Worm (Caenorhabditis elegans) whole organism, L3 larva: ENCODE data around the gene his-72.

Source experiments
- elt-1 ChIP-seq: fragments of 150-350 bp; optimal IDR thresholded peaks from 2 replicates; lab custom pipeline; 2014; ENCODE audit warnings: missing biosample characterization, missing genetic modification characterization
- nfya-1 ChIP-seq: sonication (generic microtip); optimal IDR thresholded peaks from 2 replicates; lab custom pipeline; 2017; ENCODE audit warnings: missing genetic modification characterization, mild to moderate bottlenecking, missing compliant biosample characterization, antibody characterized with exemption, moderate library complexity; ENCODE audit not compliant: insufficient read depth
- nhr-237 ChIP-seq: fragments of 150-350 bp; optimal IDR thresholded peaks from 2 replicates; lab custom pipeline; 2014; ENCODE audit warnings: missing biosample characterization, missing genetic modification characterization

- TF ChIP-seq elt-1 (tag; lab: Kevin White, UChicago) (no peak), nhr-237 (no peak), nfya-1 (tag; lab: Kevin White, UChicago) (no peak)
Observed at ce11 chrIII:12411668-12412067, 42.8 kb upstream of the his-72 start.
